Worm (Caenorhabditis elegans) whole organism, L3 larva: ENCODE data around the gene Y37E11AR.7.

ENCODE experiments used
- ceh-28 ChIP-seq: fragments of 150-350 bp; optimal IDR thresholded peaks from 2 replicates; lab custom pipeline; 2014; ENCODE audit warnings: missing biosample characterization, missing genetic modification reagents, missing genetic modification characterization
- ceh-82 ChIP-seq: fragments of 150-350 bp; optimal IDR thresholded peaks from 2 replicates; lab custom pipeline; 2014; ENCODE audit warnings: missing biosample characterization, missing genetic modification characterization
- elt-3 ChIP-seq, 3 experiments: fragments of 150-350 bp in 1 of 3; sonication (generic microtip) in 2 of 3; optimal IDR thresholded peaks; 2 replicates in 2 of 3; 4 replicates in 1 of 3; lab custom pipeline; 2014 to 2017; ENCODE audit warnings: missing biosample characterization in 3 of 3, missing genetic modification characterization in 3 of 3
- fos-1 ChIP-seq: fragments of 150-350 bp; optimal IDR thresholded peaks from 2 replicates; lab custom pipeline; 2014; ENCODE audit warnings: missing biosample characterization, missing genetic modification characterization
- lin-15B ChIP-seq: fragments of 150-350 bp; optimal IDR thresholded peaks from 2 replicates; lab custom pipeline; 2014; ENCODE audit warnings: missing biosample characterization, missing genetic modification characterization
- nfya-1 ChIP-seq: sonication (generic microtip); optimal IDR thresholded peaks from 2 replicates; lab custom pipeline; 2017; ENCODE audit warnings: missing genetic modification characterization, mild to moderate bottlenecking, missing compliant biosample characterization, antibody characterized with exemption, moderate library complexity; ENCODE audit not compliant: insufficient read depth
- nhr-28 ChIP-seq: fragments of 150-350 bp; optimal IDR thresholded peaks from 2 replicates; lab custom pipeline; 2014; ENCODE audit warnings: missing biosample characterization, missing genetic modification characterization
- nhr-43 ChIP-seq: sonication (generic microtip); optimal IDR thresholded peaks from 2 replicates; lab custom pipeline; 2016; ENCODE audit warnings: mild to moderate bottlenecking, missing genetic modification characterization, missing compliant biosample characterization; ENCODE audit not compliant: poor library complexity, severe bottlenecking
- nhr-76 ChIP-seq: fragments of 150-350 bp; sonication (generic microtip); optimal IDR thresholded peaks from 5 replicates; lab custom pipeline; 2014; ENCODE audit warnings: missing biosample characterization, missing genetic modification characterization
- pqm-1 ChIP-seq: fragments of 150-350 bp; optimal IDR thresholded peaks from 2 replicates; lab custom pipeline; 2017; ENCODE audit warnings: missing biosample characterization, missing genetic modification characterization, inconsistent platforms
- skn-1 ChIP-seq: fragments of 150-350 bp; optimal IDR thresholded peaks from 2 replicates; lab custom pipeline; 2014; ENCODE audit warnings: missing biosample characterization, missing genetic modification characterization
- unc-39 ChIP-seq: sonication (generic microtip); optimal IDR thresholded peaks from 4 replicates; lab custom pipeline; 2017; ENCODE audit warnings: missing biosample characterization, missing genetic modification characterization

ce11 chrIV:3721973-3722372 is 33.3 kb downstream of the Y37E11AR.7 start:
- TF ChIP-seq ceh-82 (tag; lab: Kevin White, UChicago), result no peak
- TF ChIP-seq nhr-76 (tag; lab: Kevin White, UChicago), result no peak
- peak; percentile 25 for TF ChIP-seq pqm-1 (tag; lab: Kevin White, UChicago)
- TF ChIP-seq lin-15B, result no peak
- TF ChIP-seq nhr-43 (tag; lab: Kevin White, UChicago), result no peak
- TF ChIP-seq fos-1 (tag; lab: Kevin White, UChicago), result no peak
- no peak for TF ChIP-seq nfya-1 (tag; lab: Kevin White, UChicago)
- no peak for TF ChIP-seq unc-39 (tag; lab: Kevin White, UChicago)
- TF ChIP-seq skn-1 (tag; lab: Kevin White, UChicago), result no peak
- no peak for TF ChIP-seq elt-3 (tag; optimal IDR thresholded peaks at IDR 0.05; lab: Kevin White, UChicago)
- no peak for TF ChIP-seq nhr-28
- TF ChIP-seq ceh-28 (tag; lab: Kevin White, UChicago), result no peak
